Fruit fly (Drosophila melanogaster) whole organism, embryonic: ENCODE data around the gene CG13465.

Experiments used
- B-H1 ChIP-seq: fragments of 200-800 bp; sonication (Bioruptor generic); IDR thresholded peaks from 3 replicates; pipeline ENCODE4 v1.3.6; 2022; ENCODE audit warnings: missing biosample characterization, missing genetic modification characterization
- CG13287 ChIP-seq: fragments of 200-800 bp; sonication (Bioruptor generic); IDR thresholded peaks from 2 replicates; pipeline ENCODE4 v1.3.6; 2022; ENCODE audit warnings: missing biosample characterization, missing genetic modification characterization; ENCODE audit not compliant: partially characterized antibody
- CG1529 ChIP-seq: fragments of 200-800 bp; sonication (Bioruptor generic); optimal IDR thresholded peaks from 3 replicates; lab custom pipeline; 2018; ENCODE audit warnings: missing biosample characterization, missing genetic modification characterization
- CG15696 ChIP-seq: fragments of 200-800 bp; sonication (Bioruptor generic); optimal IDR thresholded peaks from 2 replicates; lab custom pipeline; 2019; ENCODE audit warnings: missing biosample characterization, mild to moderate bottlenecking, missing genetic modification characterization, moderate library complexity
- CG1603 ChIP-seq: fragments of 200-800 bp; sonication (Bioruptor generic); optimal IDR thresholded peaks from 2 replicates; lab custom pipeline; 2019; ENCODE audit warnings: missing biosample characterization, mild to moderate bottlenecking, missing genetic modification characterization, moderate library complexity
- CG17359 ChIP-seq: fragments of 200-800 bp; sonication (Bioruptor generic); optimal IDR thresholded peaks from 3 replicates; lab custom pipeline; 2018; ENCODE audit warnings: missing biosample characterization, mild to moderate bottlenecking, missing genetic modification characterization, moderate library complexity
- CG17802 ChIP-seq: fragments of 200-800 bp; sonication (Bioruptor generic); optimal IDR thresholded peaks from 2 replicates; lab custom pipeline; 2018; ENCODE audit warnings: missing biosample characterization, mild to moderate bottlenecking, missing genetic modification characterization, moderate library complexity
- CG2199 ChIP-seq: fragments of 200-800 bp; sonication (Bioruptor generic); IDR thresholded peaks from 3 replicates; pipeline ENCODE4 v1.3.6; 2022; ENCODE audit warnings: missing biosample characterization, missing genetic modification characterization
- CG2202 ChIP-seq: fragments of 200-800 bp; sonication (Bioruptor generic); optimal IDR thresholded peaks from 2 replicates; lab custom pipeline; 2018; ENCODE audit warnings: missing biosample characterization, mild to moderate bottlenecking, missing genetic modification characterization
- CG32532 ChIP-seq: fragments of 200-800 bp; sonication (Bioruptor generic); IDR thresholded peaks from 2 replicates; pipeline ENCODE4 v1.3.6; 2022; ENCODE audit warnings: missing biosample characterization, missing genetic modification characterization
- CG34376 ChIP-seq: fragments of 200-800 bp; sonication (Bioruptor generic); optimal IDR thresholded peaks from 2 replicates; lab custom pipeline; 2018; ENCODE audit warnings: missing biosample characterization, mild to moderate bottlenecking, missing genetic modification characterization
- CG3838 ChIP-seq: fragments of 200-800 bp; sonication (Bioruptor generic); optimal IDR thresholded peaks from 3 replicates; lab custom pipeline; 2016; ENCODE audit warnings: missing biosample characterization, missing genetic modification characterization
- CG7987 ChIP-seq: fragments of 200-800 bp; sonication (Bioruptor generic); optimal IDR thresholded peaks from 2 replicates; lab custom pipeline; 2018; ENCODE audit warnings: missing biosample characterization, mild to moderate bottlenecking, missing genetic modification characterization, moderate library complexity
- CG9876 ChIP-seq: fragments of 200-800 bp; sonication (Bioruptor generic); optimal IDR thresholded peaks from 2 replicates; lab custom pipeline; 2016; ENCODE audit warnings: missing biosample characterization, missing genetic modification characterization
- CG9932 ChIP-seq: fragments of 200-800 bp; sonication (Bioruptor generic); IDR thresholded peaks from 2 replicates; pipeline ENCODE4 v1.3.6; 2022; ENCODE audit warnings: missing biosample characterization, missing genetic modification characterization
- Chrac-16 ChIP-seq: fragments of 200-800 bp; sonication (Bioruptor generic); optimal IDR thresholded peaks from 3 replicates; lab custom pipeline; 2016; ENCODE audit warnings: missing biosample characterization, missing genetic modification characterization
- Elba2 ChIP-seq: fragments of 200-800 bp; sonication (Bioruptor generic); optimal IDR thresholded peaks from 3 replicates; lab custom pipeline; 2016; ENCODE audit warnings: missing biosample characterization, missing genetic modification characterization
- Fer3 ChIP-seq: fragments of 200-800 bp; sonication (Bioruptor generic); optimal IDR thresholded peaks from 2 replicates; lab custom pipeline; 2018; ENCODE audit warnings: missing biosample characterization, mild to moderate bottlenecking, missing genetic modification characterization, moderate library complexity
- Hand ChIP-seq: fragments of 200-800 bp; sonication (Bioruptor generic); optimal IDR thresholded peaks from 2 replicates; lab custom pipeline; 2017; ENCODE audit warnings: mild to moderate bottlenecking, missing biosample characterization, missing genetic modification reagents, missing genetic modification characterization
- Hr78 ChIP-seq, 2 experiments: fragments of 200-800 bp in 1 of 2; fragments of >200 bp in 1 of 2; sonication (Bioruptor generic) in 1 of 2; optimal IDR thresholded peaks; 2 replicates each; lab custom pipeline; 2017 to 2019; ENCODE audit warnings: missing biosample characterization in 2 of 2, missing genetic modification characterization in 2 of 2, mild to moderate bottlenecking in 1 of 2, moderate library complexity in 1 of 2
- NC2α ChIP-seq: fragments of 200-800 bp; sonication (Bioruptor generic); optimal IDR thresholded peaks from 2 replicates; lab custom pipeline; 2016; ENCODE audit warnings: missing biosample characterization, missing genetic modification characterization
- Pdp1 ChIP-seq, 2 experiments: fragments of 200-800 bp; sonication (Bioruptor generic); optimal IDR thresholded peaks; 3 replicates each; lab custom pipeline; 2016; ENCODE audit warnings: missing biosample characterization in 2 of 2, missing genetic modification characterization in 2 of 2, mild to moderate bottlenecking in 1 of 2, moderate library complexity in 1 of 2
- Rx ChIP-seq: fragments of 200-800 bp; sonication (Bioruptor generic); IDR thresholded peaks from 2 replicates; pipeline ENCODE4 v1.3.6; 2022; ENCODE audit warnings: missing biosample characterization, missing genetic modification characterization
- Sry-δ ChIP-seq: fragments of 200-800 bp; sonication (Bioruptor generic); optimal IDR thresholded peaks from 2 replicates; lab custom pipeline; 2016; ENCODE audit warnings: missing biosample characterization, missing genetic modification characterization
- Stat92E ChIP-seq, 3 experiments: fragments of >200 bp in 2 of 3; fragments of 200-800 bp in 1 of 3; sonication (Bioruptor generic) in 1 of 3; optimal IDR thresholded peaks; 2 replicates each; lab custom pipeline; 2017 to 2019; ENCODE audit warnings: missing biosample characterization in 3 of 3, missing genetic modification characterization in 3 of 3, mild to moderate bottlenecking in 1 of 3, moderate library complexity in 1 of 3
- Taf1 ChIP-seq: fragments of 200-800 bp; sonication (Bioruptor generic); IDR thresholded peaks from 2 replicates; pipeline ENCODE4 v1.3.6; 2022; ENCODE audit warnings: missing biosample characterization, missing genetic modification characterization
- az2 ChIP-seq: fragments of 200-800 bp; sonication (Bioruptor generic); optimal IDR thresholded peaks from 3 replicates; lab custom pipeline; 2016; ENCODE audit warnings: missing biosample characterization, missing genetic modification characterization
- bsh ChIP-seq, 2 experiments: fragments of 200-800 bp; sonication (Bioruptor generic); optimal IDR thresholded peaks; 2 replicates each; lab custom pipeline; 2017 to 2018; ENCODE audit warnings: mild to moderate bottlenecking in 2 of 2, missing biosample characterization in 2 of 2, missing genetic modification characterization in 2 of 2, moderate library complexity in 1 of 2
- chinmo ChIP-seq: fragments of 200-800 bp; sonication (Bioruptor generic); IDR thresholded peaks from 4 replicates; pipeline ENCODE4 v1.3.6; 2022; ENCODE audit warnings: missing biosample characterization, missing genetic modification characterization; ENCODE audit not compliant: partially characterized antibody
- croc ChIP-seq: fragments of 200-800 bp; sonication (Bioruptor generic); conservative IDR thresholded peaks from 3 replicates; pipeline ENCODE4 v1.3.6; 2022; ENCODE audit warnings: missing biosample characterization, missing genetic modification characterization
- emc ChIP-seq: fragments of 200-800 bp; sonication (Bioruptor generic); optimal IDR thresholded peaks from 2 replicates; lab custom pipeline; 2016; ENCODE audit warnings: missing biosample characterization, missing genetic modification characterization
- eve ChIP-seq, 2 experiments: fragments of >200 bp; optimal IDR thresholded peaks; 2 replicates each; lab custom pipeline; 2017; ENCODE audit warnings: missing biosample characterization in 2 of 2, missing genetic modification characterization in 2 of 2
- exex ChIP-seq: fragments of 200-800 bp; sonication (Bioruptor generic); optimal IDR thresholded peaks from 4 replicates; lab custom pipeline; 2018; ENCODE audit warnings: missing biosample characterization, mild to moderate bottlenecking, missing genetic modification characterization, moderate library complexity
- eyg ChIP-seq: fragments of 200-800 bp; sonication (Bioruptor generic); optimal IDR thresholded peaks from 3 replicates; lab custom pipeline; 2016; ENCODE audit warnings: missing biosample characterization, missing genetic modification characterization
- fd102C ChIP-seq: fragments of 200-800 bp; sonication (Bioruptor generic); optimal IDR thresholded peaks from 2 replicates; lab custom pipeline; 2018; ENCODE audit warnings: missing biosample characterization, mild to moderate bottlenecking, missing genetic modification characterization, moderate library complexity
- grn ChIP-seq: fragments of 200-800 bp; sonication (Bioruptor generic); optimal IDR thresholded peaks from 3 replicates; lab custom pipeline; 2017; ENCODE audit warnings: missing biosample characterization, missing genetic modification characterization
- ken ChIP-seq: fragments of 200-800 bp; sonication (Bioruptor generic); IDR thresholded peaks from 3 replicates; pipeline ENCODE4 v1.3.6; 2022; ENCODE audit warnings: missing biosample characterization, missing genetic modification characterization
- knrl ChIP-seq: fragments of 200-800 bp; sonication (Bioruptor generic); IDR thresholded peaks from 3 replicates; pipeline ENCODE4 v1.3.6; 2022; ENCODE audit warnings: missing biosample characterization, missing genetic modification characterization; ENCODE audit not compliant: partially characterized antibody
- lola ChIP-seq, 3 experiments: fragments of >200 bp in 2 of 3; fragments of 200-800 bp in 1 of 3; sonication (Bioruptor generic) in 1 of 3; optimal IDR thresholded peaks; 2 replicates each; lab custom pipeline; 2017 to 2019; ENCODE audit warnings: missing biosample characterization in 3 of 3, missing genetic modification characterization in 3 of 3, mild to moderate bottlenecking in 1 of 3, moderate library complexity in 1 of 3
- oc ChIP-seq: fragments of 200-800 bp; sonication (Bioruptor generic); optimal IDR thresholded peaks from 2 replicates; lab custom pipeline; 2018; ENCODE audit warnings: missing biosample characterization, mild to moderate bottlenecking, missing genetic modification characterization, moderate library complexity
- row ChIP-seq: fragments of 200-800 bp; sonication (Bioruptor generic); IDR thresholded peaks from 3 replicates; pipeline ENCODE4 v1.3.6; 2022; ENCODE audit warnings: missing biosample characterization, missing genetic modification characterization
- sens ChIP-seq: fragments of 200-800 bp; sonication (Bioruptor generic); peaks from one replicate; lab custom pipeline; 2016; ENCODE audit warnings: missing biosample characterization, missing genetic modification characterization
- sug ChIP-seq: fragments of 200-800 bp; optimal IDR thresholded peaks from 2 replicates; lab custom pipeline; 2019; ENCODE audit warnings: missing biosample characterization, mild to moderate bottlenecking, missing genetic modification characterization, moderate library complexity
- tap ChIP-seq: fragments of 200-800 bp; optimal IDR thresholded peaks from 3 replicates; lab custom pipeline; 2019; ENCODE audit warnings: missing biosample characterization, mild to moderate bottlenecking, missing genetic modification characterization, moderate library complexity
- unc-4 ChIP-seq: fragments of 200-800 bp; sonication (Bioruptor generic); IDR thresholded peaks from 2 replicates; pipeline ENCODE4 v1.3.6; 2022; ENCODE audit warnings: missing biosample characterization, missing genetic modification characterization; ENCODE audit not compliant: partially characterized antibody
- usp ChIP-seq: fragments of >200 bp; optimal IDR thresholded peaks from 2 replicates; lab custom pipeline; 2017; ENCODE audit warnings: missing biosample characterization, missing genetic modification characterization
- vvl ChIP-seq: fragments of 200-800 bp; sonication (Bioruptor generic); IDR thresholded peaks from 2 replicates; pipeline ENCODE4 v1.3.6; 2022; ENCODE audit warnings: missing biosample characterization, missing genetic modification characterization

CG13465 gene

DNA sequence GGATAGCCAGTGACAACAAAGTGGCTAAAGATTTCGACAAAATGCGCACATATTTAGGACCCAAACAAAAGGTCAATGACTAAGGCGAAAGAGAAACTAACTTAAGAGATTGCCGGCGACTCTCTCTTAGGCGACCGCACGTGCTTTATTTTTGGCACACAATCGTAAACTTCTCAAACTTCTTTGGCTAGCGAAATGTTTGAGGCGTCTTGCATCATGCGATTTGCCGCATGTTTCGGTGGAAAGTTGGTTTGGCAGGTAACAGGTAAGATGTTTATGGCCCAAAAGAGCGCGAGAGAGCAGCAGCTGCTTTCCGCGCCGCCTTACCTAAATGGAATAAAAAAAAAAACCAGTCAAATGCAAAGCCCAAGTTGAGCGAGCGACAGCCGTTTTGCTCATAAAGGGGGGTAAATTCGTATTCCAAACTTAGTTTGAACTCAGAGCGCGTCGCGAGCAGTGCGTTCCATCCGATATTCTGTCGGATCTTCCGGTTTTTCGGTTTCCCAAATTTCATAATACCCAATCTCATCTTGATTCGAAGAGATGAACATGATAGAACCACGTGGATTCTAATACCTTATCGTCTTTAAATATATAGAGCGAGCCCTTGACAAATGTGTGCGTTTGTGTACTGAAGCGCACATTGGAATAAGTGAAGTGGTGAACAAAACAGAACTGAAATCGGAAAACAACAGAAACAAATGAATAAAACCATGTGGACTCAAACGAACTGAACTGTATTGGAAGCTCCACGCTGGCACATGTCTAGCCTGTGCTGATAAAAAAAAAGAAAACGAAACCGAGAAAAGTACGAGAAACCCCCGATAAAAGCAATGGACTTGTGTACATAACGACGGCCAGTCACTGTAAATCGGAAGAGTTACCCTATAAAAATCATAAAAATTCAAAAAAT is 43.1 kb upstream of the CG13465 start (continued):
- TF ChIP-seq croc (GFP tag; lab: Robert Waterston, UW) (no peak), grn (GFP tag; lab: Kevin White, UChicago) (peak; percentile 77), row (GFP tag; lab: Robert Waterston, UW) (0 out of 3 replicates have a peak, but pooled peaks have one; percentile 16), oc (tag; lab: Kevin White, UChicago) (no peak), tap (tag; lab: Kevin White, UChicago) (no peak), eve (GFP tag; optimal IDR thresholded peaks at IDR 0.05; lab: Kevin White, UChicago) (peak in 1 of 2 experiments; percentile 67), CG2199 (GFP tag; lab: Robert Waterston, UW) (peak; percentile 60; the same call in 2 of the 3 replicates), lola (GFP tag; optimal IDR thresholded peaks at IDR 0.05; lab: Kevin White, UChicago) (no peak), Elba2 (GFP tag; lab: Kevin White, UChicago) (no peak), Taf1 (GFP tag; lab: Robert Waterston, UW) (no peak), Fer3 (tag; lab: Kevin White, UChicago) (no peak), Hand (GFP tag; lab: Kevin White, UChicago) (no peak), emc (GFP tag; lab: Kevin White, UChicago) (no peak), CG9932 (GFP tag; lab: Robert Waterston, UW) (no peak), chinmo (GFP tag; lab: Robert Waterston, UW) (0 out of 4 replicates have a peak, but pooled peaks have one; percentile 69), Chrac-16 (no peak), NC2α (no peak), CG1529 (no peak), bsh (GFP tag; optimal IDR thresholded peaks at IDR 0.05; lab: Kevin White, UChicago) (peak in 1 of 2 experiments; percentile 12), CG1603 (tag; lab: Kevin White, UChicago) (no peak), CG17802 (tag; lab: Kevin White, UChicago) (no peak), vvl (GFP tag; lab: Robert Waterston, UW) (0 out of 2 replicates have a peak, but pooled peaks have one; percentile 10), CG34376 (GFP tag; lab: Kevin White, UChicago) (peak; percentile 52), knrl (GFP tag; lab: Robert Waterston, UW) (no peak), CG9876 (GFP tag; lab: Kevin White, UChicago) (no peak), unc-4 (GFP tag; lab: Robert Waterston, UW) (0 out of 2 replicates have a peak, but pooled peaks have one; percentile 34), CG32532 (no peak), Rx (GFP tag; lab: Robert Waterston, UW) (no peak), usp (GFP tag; lab: Kevin White, UChicago) (no peak), sens (GFP tag; lab: Kevin White, UChicago) (peak; percentile 80), CG17359 (tag; lab: Kevin White, UChicago) (no peak), CG15696 (no peak), Stat92E (GFP tag; optimal IDR thresholded peaks at IDR 0.05; lab: Kevin White, UChicago) (no peak), exex (no peak), CG13287 (GFP tag; lab: Robert Waterston, UW) (peak; percentile 28; the same call in 1 of the 2 replicates), CG3838 (GFP tag; lab: Kevin White, UChicago) (no peak), Hr78 (GFP tag; optimal IDR thresholded peaks at IDR 0.05; lab: Kevin White, UChicago) (peak in 1 of 2 experiments; percentile 83), az2 (GFP tag; lab: Kevin White, UChicago) (no peak), CG7987 (GFP tag; lab: Kevin White, UChicago) (peak; percentile 76), sug (tag; lab: Kevin White, UChicago) (peak; percentile 11), Sry-δ (GFP tag; lab: Kevin White, UChicago) (no peak), ken (GFP tag; lab: Robert Waterston, UW) (no peak), B-H1 (GFP tag; lab: Robert Waterston, UW) (no peak), fd102C (GFP tag; lab: Kevin White, UChicago) (no peak), Pdp1 (GFP tag; optimal IDR thresholded peaks at IDR 0.05; lab: Kevin White, UChicago) (peak in 1 of 2 experiments; percentile 34), CG2202 (tag; lab: Kevin White, UChicago) (no peak), eyg (GFP tag; lab: Kevin White, UChicago) (no peak)
